Worm (Caenorhabditis elegans) whole organism, L2 larva: ENCODE measurements around the gene ebax-1.
"Not testable (repeated sequence)": the region's sequence is repeated elsewhere in the genome, so short reads cannot be mapped to it uniquely, and the experiment has no call there.

Experiments used
- C34F6.9 ChIP-seq: fragments of 150-350 bp; optimal IDR thresholded peaks from 2 replicates; lab custom pipeline; 2014; ENCODE audit warnings: missing biosample characterization, missing genetic modification characterization
- F13H6.1 ChIP-seq: sonication (generic microtip); optimal IDR thresholded peaks from 2 replicates; lab custom pipeline; 2016; ENCODE audit warnings: missing genetic modification characterization, missing compliant biosample characterization
- R02D3.7 ChIP-seq: fragments of 150-350 bp; optimal IDR thresholded peaks from 2 replicates; lab custom pipeline; 2014; ENCODE audit warnings: missing biosample characterization, missing genetic modification characterization
- Y55F3AM.14 ChIP-seq: fragments of 200-800 bp; sonication (Bioruptor generic); optimal IDR thresholded peaks from 2 replicates; lab custom pipeline; 2018; ENCODE audit warnings: mild to moderate bottlenecking, missing genetic modification characterization, missing compliant biosample characterization
- alr-1 ChIP-seq: fragments of 150-350 bp; optimal IDR thresholded peaks from 2 replicates; lab custom pipeline; 2014; ENCODE audit warnings: missing biosample characterization, missing genetic modification characterization
- aly-2 ChIP-seq: fragments of 150-350 bp; optimal IDR thresholded peaks from 2 replicates; lab custom pipeline; 2014; ENCODE audit warnings: missing biosample characterization, missing genetic modification characterization
- ama-1 ChIP-seq: fragments of 150-350 bp; optimal IDR thresholded peaks from 2 replicates; lab custom pipeline; 2018; ENCODE audit warnings: inconsistent platforms
- blmp-1 ChIP-seq: sonication (generic microtip); optimal IDR thresholded peaks from 2 replicates; lab custom pipeline; 2017; ENCODE audit warnings: missing genetic modification characterization, mild to moderate bottlenecking, missing compliant biosample characterization, antibody characterized with exemption, moderate library complexity; ENCODE audit not compliant: insufficient read depth
- ceh-16 ChIP-seq: fragments of 150-350 bp; optimal IDR thresholded peaks from 2 replicates; lab custom pipeline; 2014; ENCODE audit warnings: missing biosample characterization, missing genetic modification characterization
- ceh-82 ChIP-seq: fragments of 150-350 bp; optimal IDR thresholded peaks from 2 replicates; lab custom pipeline; 2014; ENCODE audit warnings: missing biosample characterization, missing genetic modification characterization
- crh-2 ChIP-seq: sonication (generic microtip); optimal IDR thresholded peaks from 2 replicates; lab custom pipeline; 2017; ENCODE audit warnings: missing biosample characterization, missing genetic modification characterization
- dmd-4 ChIP-seq: sonication (generic microtip); optimal IDR thresholded peaks from 2 replicates; lab custom pipeline; 2017; ENCODE audit warnings: missing biosample characterization, missing genetic modification characterization
- egl-27 ChIP-seq: sonication (generic microtip); optimal IDR thresholded peaks from 3 replicates; lab custom pipeline; 2017; ENCODE audit warnings: missing biosample characterization, missing genetic modification reagents, missing genetic modification characterization
- elt-1 ChIP-seq: fragments of 150-350 bp; optimal IDR thresholded peaks from 2 replicates; lab custom pipeline; 2014; ENCODE audit warnings: missing biosample characterization, missing genetic modification characterization
- elt-3 ChIP-seq: sonication (generic microtip); optimal IDR thresholded peaks from 2 replicates; lab custom pipeline; 2017; ENCODE audit warnings: missing biosample characterization, missing genetic modification characterization
- fos-1 ChIP-seq: fragments of 150-350 bp; optimal IDR thresholded peaks from 2 replicates; lab custom pipeline; 2014; ENCODE audit warnings: missing biosample characterization, missing genetic modification characterization
- gmeb-1 ChIP-seq: fragments of 150-350 bp; optimal IDR thresholded peaks from 2 replicates; lab custom pipeline; 2014; ENCODE audit warnings: missing biosample characterization, missing genetic modification characterization
- lin-11 ChIP-seq: fragments of 150-350 bp; sonication (generic microtip); optimal IDR thresholded peaks from 2 replicates; lab custom pipeline; 2014; ENCODE audit warnings: missing biosample characterization, missing genetic modification characterization, inconsistent platforms, mixed read lengths
- lin-13 ChIP-seq: fragments of 150-350 bp; optimal IDR thresholded peaks from 2 replicates; lab custom pipeline; 2014; ENCODE audit warnings: missing biosample characterization, missing genetic modification reagents, missing genetic modification characterization
- lin-39 ChIP-seq: fragments of 150-350 bp; optimal IDR thresholded peaks from 2 replicates; lab custom pipeline; 2014; ENCODE audit warnings: missing biosample characterization, missing genetic modification reagents, missing genetic modification characterization
- lsy-2 ChIP-seq, 2 experiments: fragments of 150-350 bp in 1 of 2; sonication (generic microtip) in 1 of 2; optimal IDR thresholded peaks; 2 replicates each; lab custom pipeline; 2014 to 2017; ENCODE audit warnings: missing biosample characterization in 2 of 2, missing genetic modification characterization in 2 of 2
- mab-5 ChIP-seq: fragments of 150-350 bp; optimal IDR thresholded peaks from 2 replicates; lab custom pipeline; 2014; ENCODE audit warnings: missing biosample characterization, missing genetic modification characterization
- mbf-1 ChIP-seq: sonication (generic microtip); optimal IDR thresholded peaks from 2 replicates; lab custom pipeline; 2017; ENCODE audit warnings: missing biosample characterization, missing genetic modification characterization
- mdl-1 ChIP-seq, 2 experiments: fragments of 150-350 bp in 1 of 2; sonication (generic microtip) in 1 of 2; optimal IDR thresholded peaks; 2 replicates each; lab custom pipeline; 2017; ENCODE audit warnings: missing biosample characterization in 2 of 2, missing genetic modification characterization in 2 of 2
- nhr-10 ChIP-seq: sonication (generic microtip); optimal IDR thresholded peaks from 2 replicates; lab custom pipeline; 2017; ENCODE audit warnings: missing biosample characterization, missing genetic modification characterization
- nhr-11 ChIP-seq: fragments of 150-350 bp; optimal IDR thresholded peaks from 2 replicates; lab custom pipeline; 2014; ENCODE audit warnings: missing biosample characterization, missing genetic modification characterization
- nhr-12 ChIP-seq: fragments of 150-350 bp; optimal IDR thresholded peaks from 2 replicates; lab custom pipeline; 2014; ENCODE audit warnings: missing biosample characterization, missing genetic modification characterization
- nhr-129 ChIP-seq: fragments of 150-350 bp; optimal IDR thresholded peaks from 2 replicates; lab custom pipeline; 2014; ENCODE audit warnings: missing biosample characterization, missing genetic modification characterization
- nhr-21 ChIP-seq: fragments of 150-350 bp; optimal IDR thresholded peaks from 2 replicates; lab custom pipeline; 2014; ENCODE audit warnings: missing biosample characterization, missing genetic modification characterization
- nhr-23 ChIP-seq: fragments of 150-350 bp; optimal IDR thresholded peaks from 2 replicates; lab custom pipeline; 2014; ENCODE audit warnings: missing biosample characterization, missing genetic modification reagents, missing genetic modification characterization
- nhr-237 ChIP-seq: fragments of 150-350 bp; optimal IDR thresholded peaks from 2 replicates; lab custom pipeline; 2014; ENCODE audit warnings: missing biosample characterization, missing genetic modification characterization
- nhr-25 ChIP-seq: fragments of 150-350 bp; sonication (generic microtip); optimal IDR thresholded peaks from 3 replicates; lab custom pipeline; 2014; ENCODE audit warnings: missing biosample characterization, missing genetic modification characterization
- nhr-6 ChIP-seq: fragments of 150-350 bp; optimal IDR thresholded peaks from 2 replicates; lab custom pipeline; 2014; ENCODE audit warnings: missing biosample characterization, missing genetic modification characterization
- nhr-77 ChIP-seq: fragments of 150-350 bp; optimal IDR thresholded peaks from 2 replicates; lab custom pipeline; 2014; ENCODE audit warnings: missing biosample characterization, missing genetic modification characterization
- peb-1 ChIP-seq: fragments of 150-350 bp; optimal IDR thresholded peaks from 2 replicates; lab custom pipeline; 2014; ENCODE audit warnings: missing biosample characterization, missing genetic modification characterization
- sem-4 ChIP-seq: fragments of 150-350 bp; optimal IDR thresholded peaks from 2 replicates; lab custom pipeline; 2014; ENCODE audit warnings: missing biosample characterization, missing genetic modification reagents, missing genetic modification characterization
- skn-1 ChIP-seq: sonication (generic microtip); optimal IDR thresholded peaks from 2 replicates; lab custom pipeline; 2017; ENCODE audit warnings: missing biosample characterization, missing genetic modification characterization
- sma-3 ChIP-seq: sonication (generic microtip); optimal IDR thresholded peaks from 2 replicates; lab custom pipeline; 2016; ENCODE audit warnings: missing genetic modification reagents, missing genetic modification characterization, missing compliant biosample characterization
- sma-9 ChIP-seq, 2 experiments: fragments of 150-350 bp in 1 of 2; sonication (generic microtip) in 1 of 2; optimal IDR thresholded peaks; 2 replicates each; lab custom pipeline; 2014 to 2016; ENCODE audit warnings: missing genetic modification characterization in 2 of 2, mild to moderate bottlenecking in 1 of 2, missing biosample characterization in 1 of 2, missing compliant biosample characterization in 1 of 2, missing genetic modification reagents in 1 of 2, moderate library complexity in 1 of 2
- snpc-4 ChIP-seq: fragments of 150-350 bp; optimal IDR thresholded peaks from 2 replicates; lab custom pipeline; 2014; ENCODE audit warnings: missing biosample characterization, missing genetic modification characterization
- unc-39 ChIP-seq: fragments of 150-350 bp; optimal IDR thresholded peaks from 2 replicates; lab custom pipeline; 2014; ENCODE audit warnings: missing biosample characterization, missing genetic modification characterization
- unc-55 ChIP-seq: fragments of 150-350 bp; sonication (generic microtip); optimal IDR thresholded peaks from 3 replicates; lab custom pipeline; 2014; ENCODE audit warnings: missing biosample characterization, missing genetic modification reagents, missing genetic modification characterization
- unc-62 ChIP-seq: fragments of 150-350 bp; optimal IDR thresholded peaks from 2 replicates; lab custom pipeline; 2014; ENCODE audit warnings: missing biosample characterization, missing genetic modification reagents, missing genetic modification characterization
- zag-1 ChIP-seq: fragments of 150-350 bp; optimal IDR thresholded peaks from 2 replicates; lab custom pipeline; 2014; ENCODE audit warnings: missing biosample characterization, missing genetic modification characterization
- ztf-1 ChIP-seq: fragments of 200-800 bp; sonication (Bioruptor generic); conservative IDR thresholded peaks from 2 replicates; pipeline ENCODE4 v1.3.6; 2022; ENCODE audit warnings: missing genetic modification characterization, missing compliant biosample characterization
- ztf-11 ChIP-seq: sonication (generic microtip); optimal IDR thresholded peaks from 2 replicates; lab custom pipeline; 2017; ENCODE audit warnings: missing biosample characterization, missing genetic modification characterization

The ebax-1 gene

ce11 chrIV:10318199-10318598, 31.4 kb downstream of the ebax-1 start, which contains the start of gene R09E10.2:
Gene R09E10.2, minus strand, starts transcription at chrIV:10318299.
- TF ChIP-seq ceh-16 (tag; lab: Kevin White, UChicago) = no peak
- TF ChIP-seq elt-1 (tag; lab: Kevin White, UChicago) = no peak
- TF ChIP-seq ztf-1 (GFP tag; lab: Robert Waterston, UW) = no peak
- no peak for TF ChIP-seq blmp-1
- TF ChIP-seq nhr-21 (tag; lab: Kevin White, UChicago) = no peak
- TF ChIP-seq zag-1 = no peak

ce11 chrIV:10322650-10323049, 35.9 kb downstream of the ebax-1 start, which contains the start of gene R09E10.1:
Gene R09E10.1, minus strand, starts transcription at chrIV:10322750.
- not testable (repeated sequence) for TF ChIP-seq nhr-129 (tag; lab: Kevin White, UChicago); nhr-237 (tag; lab: Kevin White, UChicago); F13H6.1

- TF ChIP-seq nhr-10 = no peak
- TF ChIP-seq egl-27 (tag; lab: Kevin White, UChicago) = no peak
- peak; percentile 44 for TF ChIP-seq sma-3
- no peak for TF ChIP-seq mab-5 (tag; lab: Kevin White, UChicago)
- peak; percentile 28 for TF ChIP-seq sma-9 (GFP tag; optimal IDR thresholded peaks at IDR 0.05; lab: Kevin White, UChicago)
- TF ChIP-seq sma-9 (tag; optimal IDR thresholded peaks at IDR 0.05; lab: Kevin White, UChicago) = no peak
- TF ChIP-seq R02D3.7 = no peak
- TF ChIP-seq peb-1 = no peak
- no peak for TF ChIP-seq alr-1
- no peak for TF ChIP-seq ceh-82 (tag; lab: Kevin White, UChicago)
- TF ChIP-seq sem-4 (tag; lab: Kevin White, UChicago) = no peak
- TF ChIP-seq aly-2 = no peak
- no peak for TF ChIP-seq nhr-77 (tag; lab: Kevin White, UChicago)
- TF ChIP-seq nhr-129 (tag; lab: Kevin White, UChicago) = no peak
- TF ChIP-seq nhr-25 (tag; lab: Kevin White, UChicago) = peak; percentile 17
- no peak for TF ChIP-seq mbf-1
- no peak for TF ChIP-seq elt-1 (tag; lab: Kevin White, UChicago)
- no peak for TF ChIP-seq skn-1 (tag; lab: Kevin White, UChicago)
- TF ChIP-seq elt-3 (tag; lab: Kevin White, UChicago) = no peak
- no peak for TF ChIP-seq unc-55
- TF ChIP-seq F13H6.1 = peak; percentile 25
- TF ChIP-seq nhr-11 (tag; lab: Kevin White, UChicago) = no peak
- TF ChIP-seq C34F6.9 (tag; lab: Kevin White, UChicago) = no peak
- no peak for TF ChIP-seq gmeb-1 (tag; lab: Kevin White, UChicago)
- TF ChIP-seq ama-1 (lab: Kevin White, UChicago) = no peak
- no peak for TF ChIP-seq ztf-11
- no peak for TF ChIP-seq dmd-4 (tag; lab: Kevin White, UChicago)
- peak; percentile 22 for TF ChIP-seq blmp-1
- no peak for TF ChIP-seq ceh-16 (tag; lab: Kevin White, UChicago)
- TF ChIP-seq fos-1 (tag; lab: Kevin White, UChicago) = peak; percentile 68
- no peak for TF ChIP-seq snpc-4 (tag; lab: Kevin White, UChicago)
- TF ChIP-seq ztf-1 (GFP tag; lab: Robert Waterston, UW) = no peak
- no peak for TF ChIP-seq nhr-12 (tag; lab: Kevin White, UChicago)
- TF ChIP-seq nhr-23 (tag; lab: Kevin White, UChicago) = no peak
- no peak for TF ChIP-seq lin-11 (tag; lab: Kevin White, UChicago)
- TF ChIP-seq unc-39 (tag; lab: Kevin White, UChicago) = no peak
- no peak for TF ChIP-seq lin-39 (tag; lab: Kevin White, UChicago)
- no peak for TF ChIP-seq mdl-1 (tag; optimal IDR thresholded peaks at IDR 0.05; lab: Kevin White, UChicago)
- no peak for TF ChIP-seq nhr-6 (tag; lab: Kevin White, UChicago)
- TF ChIP-seq Y55F3AM.14 = no peak
- no peak for TF ChIP-seq lin-13 (GFP tag; lab: Kevin White, UChicago)
- TF ChIP-seq unc-62 (GFP tag; lab: Kevin White, UChicago) = no peak
- TF ChIP-seq nhr-21 (tag; lab: Kevin White, UChicago) = no peak
- peak; percentile 35 for TF ChIP-seq crh-2 (tag; lab: Kevin White, UChicago)
- no peak for TF ChIP-seq lsy-2 (tag; optimal IDR thresholded peaks at IDR 0.05; lab: Kevin White, UChicago)
These were observed 44.2 kb downstream of the ebax-1 start for ce11 chrIV:10330962-10331361.
